Fruit fly (Drosophila melanogaster) whole organism: ENCODE measurements around the gene CG34462.

Experiments
- CG8478 ChIP-seq: fragments of >200 bp; optimal IDR thresholded peaks from 2 replicates; lab custom pipeline; 2018; ENCODE audit warnings: inconsistent platforms
- Dll ChIP-seq: fragments of >200 bp; optimal IDR thresholded peaks from 2 replicates; lab custom pipeline; 2017
- usp ChIP-seq: fragments of >200 bp; optimal IDR thresholded peaks from 2 replicates; lab custom pipeline; 2017; ENCODE audit warnings: missing biosample characterization, missing genetic modification characterization, mixed read lengths

- no peak for TF ChIP-seq CG8478 (lab: Kevin White, UChicago)
- TF ChIP-seq Dll, result no peak
- no peak for TF ChIP-seq usp (GFP tag; lab: Kevin White, UChicago)
Observed at dm6 chr3L:8329005-8329404, 622 bp downstream of the CG34462 start.
